ENCODE assay signal across 1 fruit fly cellular context in genomic region chrX:19243379-19243834, dm6.
TF ChIP-seq lines count a peak whose summit lies in the region.

Gene CG7889 (plus strand): TSS chrX:19243631.

TF ChIP-seq in whole organism, embryonic, 481 proteins besides CTCF, POLR2A, EP300 and RAD21 (continued from another document):
- TF ChIP-seq CG9215 (GFP tag; IDR thresholded peaks at IDR 0.05; lab: Robert Waterston, UW) (no peak), Sox102F (GFP tag; optimal IDR thresholded peaks at IDR 0.05; lab: Kevin White, UChicago) (no peak), Scr (GFP tag; IDR thresholded peaks at IDR 0.05; lab: Robert Waterston, UW; ENCODE audit: partially characterized antibody) (no peak), cas (GFP tag; IDR thresholded peaks at IDR 0.05; lab: Robert Waterston, UW) (no peak), CHES-1-like (GFP tag; optimal IDR thresholded peaks at IDR 0.05; lab: Kevin White, UChicago) (no peak), CG14965 (GFP tag; optimal IDR thresholded peaks at IDR 0.05; lab: Kevin White, UChicago; ENCODE audit: borderline replicate concordance) (no peak), NfI (GFP tag; optimal IDR thresholded peaks at IDR 0.05; lab: Kevin White, UChicago) (no peak), Doc3 (GFP tag; IDR thresholded peaks at IDR 0.05; lab: Robert Waterston, UW; ENCODE audit: partially characterized antibody) (no peak), CG10267 (tag; optimal IDR thresholded peaks at IDR 0.05; lab: Kevin White, UChicago) (peak; percentile 34), ems (GFP tag; optimal IDR thresholded peaks at IDR 0.05; lab: Kevin White, UChicago) (no peak), CG8290 (GFP tag; optimal IDR thresholded peaks at IDR 0.05; lab: Kevin White, UChicago) (peak; percentile 36), CG8290 (tag; optimal IDR thresholded peaks at IDR 0.05; lab: Kevin White, UChicago) (peak in 1 of 2 experiments; percentile 76), tna (GFP tag; IDR thresholded peaks at IDR 0.05; lab: Robert Waterston, UW; ENCODE audit: partially characterized antibody) (no peak), hbn (GFP tag; IDR thresholded peaks at IDR 0.05; lab: Robert Waterston, UW; ENCODE audit: partially characterized antibody) (no peak), CG4404 (GFP tag; IDR thresholded peaks at IDR 0.05; lab: Robert Waterston, UW) (no peak), schlank (tag; optimal IDR thresholded peaks at IDR 0.05; lab: Kevin White, UChicago) (no peak), ro (GFP tag; IDR thresholded peaks at IDR 0.05; lab: Robert Waterston, UW) (no peak), Dref (GFP tag; IDR thresholded peaks at IDR 0.05; lab: Robert Waterston, UW) (no peak), CG32772 (GFP tag; IDR thresholded peaks at IDR 0.05; lab: Robert Waterston, UW) (no peak), gro (GFP tag; optimal IDR thresholded peaks at IDR 0.05; lab: Kevin White, UChicago) (no peak), CG18764 (GFP tag; optimal IDR thresholded peaks at IDR 0.05; lab: Kevin White, UChicago) (no peak), CG2116 (GFP tag; optimal IDR thresholded peaks at IDR 0.05; lab: Kevin White, UChicago) (no peak), CG18011 (GFP tag; optimal IDR thresholded peaks at IDR 0.05; lab: Kevin White, UChicago) (no peak), nau (GFP tag; optimal IDR thresholded peaks at IDR 0.05; lab: Kevin White, UChicago) (no peak), caup (GFP tag; optimal IDR thresholded peaks at IDR 0.05; lab: Kevin White, UChicago; ENCODE audit: severe bottlenecking) (no peak), CG33213 (GFP tag; optimal IDR thresholded peaks at IDR 0.05; lab: Kevin White, UChicago) (no peak), ttk (GFP tag; IDR thresholded peaks at IDR 0.05; lab: Robert Waterston, UW) (no peak), Dip3 (GFP tag; optimal IDR thresholded peaks at IDR 0.05; lab: Kevin White, UChicago) (peak; percentile 33), oc (tag; optimal IDR thresholded peaks at IDR 0.05; lab: Kevin White, UChicago) (no peak), Vsx1 (GFP tag; optimal IDR thresholded peaks at IDR 0.05; lab: Kevin White, UChicago) (no peak), D19A (tag; optimal IDR thresholded peaks at IDR 0.05; lab: Kevin White, UChicago) (peak; percentile 98), CG15696 (tag; optimal IDR thresholded peaks at IDR 0.05; lab: Kevin White, UChicago) (peak; percentile 6), fu2 (GFP tag; optimal IDR thresholded peaks at IDR 0.05; lab: Kevin White, UChicago) (no peak), Lhr (GFP tag; optimal IDR thresholded peaks at IDR 0.05; lab: Kevin White, UChicago) (no peak), CG10321 (GFP tag; IDR thresholded peaks at IDR 0.05; lab: Robert Waterston, UW) (no peak), vvl (GFP tag; IDR thresholded peaks at IDR 0.05; lab: Robert Waterston, UW) (no peak), CG6175 (GFP tag; IDR thresholded peaks at IDR 0.05; lab: Robert Waterston, UW) (no peak), CG11093 (GFP tag; IDR thresholded peaks at IDR 0.05; lab: Robert Waterston, UW) (no peak), PHDP (tag; optimal IDR thresholded peaks at IDR 0.05; lab: Kevin White, UChicago) (no peak), CG15011 (GFP tag; optimal IDR thresholded peaks at IDR 0.05; lab: Kevin White, UChicago) (no peak), CG7987 (GFP tag; optimal IDR thresholded peaks at IDR 0.05; lab: Kevin White, UChicago) (no peak), Hmx (GFP tag; optimal IDR thresholded peaks at IDR 0.05; lab: Kevin White, UChicago) (no peak), E2f2 (GFP tag; IDR thresholded peaks at IDR 0.05; lab: Robert Waterston, UW) (no peak; the same call in 1 of the 2 replicates), CG11695 (GFP tag; IDR thresholded peaks at IDR 0.05; lab: Robert Waterston, UW) (0 out of 3 replicates have a peak, but pooled peaks have one; percentile 29), CG4617 (GFP tag; optimal IDR thresholded peaks at IDR 0.05; lab: Kevin White, UChicago; ENCODE audit: borderline replicate concordance) (no peak), Sox100B (GFP tag; optimal IDR thresholded peaks at IDR 0.05; lab: Kevin White, UChicago) (peak; percentile 34), dan (GFP tag; IDR thresholded peaks at IDR 0.05; lab: Robert Waterston, UW) (no peak), Hand (GFP tag; optimal IDR thresholded peaks at IDR 0.05; lab: Kevin White, UChicago) (no peak), psq (GFP tag; optimal IDR thresholded peaks at IDR 0.05; lab: Kevin White, UChicago) (no peak), CG7963 (GFP tag; IDR thresholded peaks at IDR 0.05; lab: Robert Waterston, UW; ENCODE audit: partially characterized antibody) (no peak), CrebB (tag; optimal IDR thresholded peaks at IDR 0.05; lab: Kevin White, UChicago) (no peak), CG30020 (tag; optimal IDR thresholded peaks at IDR 0.05; lab: Kevin White, UChicago) (peak; percentile 39), CG11560 (tag; IDR thresholded peaks at IDR 0.05; lab: Robert Waterston, UW) (no peak), gcm (GFP tag; optimal IDR thresholded peaks at IDR 0.05; lab: Kevin White, UChicago) (no peak), CG2875 (GFP tag; optimal IDR thresholded peaks at IDR 0.05; lab: Kevin White, UChicago) (no peak), BEAF-32 (GFP tag; optimal IDR thresholded peaks at IDR 0.05; lab: Kevin White, UChicago) (no peak), unpg (GFP tag; optimal IDR thresholded peaks at IDR 0.05; lab: Kevin White, UChicago) (no peak), eyg (GFP tag; optimal IDR thresholded peaks at IDR 0.05; lab: Kevin White, UChicago) (no peak), Dll (GFP tag; IDR thresholded peaks at IDR 0.05; lab: Robert Waterston, UW; ENCODE audit: partially characterized antibody) (no peak), amos (GFP tag; IDR thresholded peaks at IDR 0.05; lab: Robert Waterston, UW; ENCODE audit: partially characterized antibody) (no peak), CG16779 (GFP tag; IDR thresholded peaks at IDR 0.05; lab: Robert Waterston, UW) (no peak), gce (GFP tag; IDR thresholded peaks at IDR 0.05; lab: Robert Waterston, UW) (no peak), CG8478 (optimal IDR thresholded peaks at IDR 0.05; lab: Kevin White, UChicago) (no peak), CG6683 (GFP tag; optimal IDR thresholded peaks at IDR 0.05; lab: Kevin White, UChicago) (no peak), CG3065 (GFP tag; optimal IDR thresholded peaks at IDR 0.05; lab: Kevin White, UChicago) (no peak), sens-2 (GFP tag; IDR thresholded peaks at IDR 0.05; lab: Robert Waterston, UW) (no peak), Hr51 (GFP tag; optimal IDR thresholded peaks at IDR 0.05; lab: Kevin White, UChicago) (no peak), Mes4 (GFP tag; optimal IDR thresholded peaks at IDR 0.05; lab: Kevin White, UChicago) (no peak), Aef1 (GFP tag; IDR thresholded peaks at IDR 0.05; lab: Robert Waterston, UW) (no peak), danr (GFP tag; IDR thresholded peaks at IDR 0.05; lab: Robert Waterston, UW) (no peak), CG13296 (GFP tag; optimal IDR thresholded peaks at IDR 0.05; lab: Kevin White, UChicago) (peak; percentile 24)
TF ChIP-seq in whole organism, embryonic: peak in this region for 100.
